Worm (Caenorhabditis elegans): ENCODE measurements around the gene nlp-36.

DNA sequence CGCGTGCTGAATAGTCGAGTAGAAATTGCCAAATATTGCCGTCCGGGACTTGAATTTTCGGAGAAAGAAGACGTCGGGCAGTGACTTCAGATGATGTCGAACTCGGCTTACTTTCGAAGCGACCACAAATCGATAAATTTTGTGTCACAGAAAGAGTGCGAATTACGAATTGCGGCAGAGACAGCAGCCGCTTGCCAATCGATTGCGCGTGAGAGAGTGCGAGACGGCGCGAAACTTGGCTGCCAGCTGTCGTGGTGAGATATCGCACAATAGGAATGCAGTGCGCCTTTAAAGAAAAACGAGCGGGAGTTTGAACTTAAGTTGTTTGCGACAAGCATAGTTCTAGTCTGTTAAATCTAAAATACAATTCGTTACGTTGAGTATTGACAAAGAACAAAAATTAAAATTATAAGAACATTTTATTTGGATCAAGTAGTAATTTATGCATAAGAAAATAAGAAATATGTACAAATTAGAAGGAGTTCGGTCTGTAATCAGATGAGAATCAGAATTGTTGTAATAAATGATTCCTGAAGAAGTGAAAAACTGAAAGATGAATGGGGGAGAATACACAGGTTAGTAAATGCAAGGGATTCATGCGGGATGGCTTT, 45.0 kb upstream of the nlp-36 start, which contains the start of gene pir-2:
- no peak for TF ChIP-seq snpc-4 (GFP tag; optimal IDR thresholded peaks at IDR 0.05)
- peak in 3 of 4 experiments; percentile 30 to 56 (median 53) for TF ChIP-seq snpc-4 (tag; optimal IDR thresholded peaks at IDR 0.05)
- no peak for TF ChIP-seq let-526 (GFP tag; IDR thresholded peaks at IDR 0.05)
- no peak for TF ChIP-seq him-1 (tag; optimal IDR thresholded peaks at IDR 0.05)
- no peak for TF ChIP-seq unc-130 (GFP tag; optimal IDR thresholded peaks at IDR 0.05)
- peak; percentile 76 for TF ChIP-seq lin-40 (tag; optimal IDR thresholded peaks at IDR 0.05)
- TF ChIP-seq unc-62 (GFP tag; optimal IDR thresholded peaks at IDR 0.05): no peak
- TF ChIP-seq Y95B8A.8 (GFP tag; IDR thresholded peaks at IDR 0.05): no peak
- peak; percentile 90 for TF ChIP-seq efl-1 (GFP tag; optimal IDR thresholded peaks at IDR 0.05)
- TF ChIP-seq F57A8.1 (GFP tag; optimal IDR thresholded peaks at IDR 0.05): no peak
- TF ChIP-seq sea-2 (GFP tag; IDR thresholded peaks at IDR 0.05): no peak
- TF ChIP-seq hlh-12 (tag; optimal IDR thresholded peaks at IDR 0.05): no peak
- TF ChIP-seq F49E8.2 (tag; optimal IDR thresholded peaks at IDR 0.05; ENCODE audit: insufficient read depth): peak; percentile 29
- TF ChIP-seq dpl-1 (GFP tag; optimal IDR thresholded peaks at IDR 0.05): peak; percentile 85
